Worm (Caenorhabditis elegans) whole organism, late embryonic: ENCODE data around the gene fbxb-20.

Experiments used
- ceh-14 ChIP-seq: sonication (generic microtip); optimal IDR thresholded peaks from 2 replicates; lab custom pipeline; 2016; ENCODE audit warnings: missing genotype, missing genetic modification characterization, missing compliant biosample characterization
- elt-2 ChIP-seq: sonication (generic microtip); optimal IDR thresholded peaks from 2 replicates; lab custom pipeline; 2016; ENCODE audit warnings: missing genetic modification reagents, missing genetic modification characterization, missing compliant biosample characterization
- pax-1 ChIP-seq: fragments of 150-350 bp; optimal IDR thresholded peaks from 2 replicates; lab custom pipeline; 2014; ENCODE audit warnings: missing biosample characterization, missing genetic modification characterization

DNA sequence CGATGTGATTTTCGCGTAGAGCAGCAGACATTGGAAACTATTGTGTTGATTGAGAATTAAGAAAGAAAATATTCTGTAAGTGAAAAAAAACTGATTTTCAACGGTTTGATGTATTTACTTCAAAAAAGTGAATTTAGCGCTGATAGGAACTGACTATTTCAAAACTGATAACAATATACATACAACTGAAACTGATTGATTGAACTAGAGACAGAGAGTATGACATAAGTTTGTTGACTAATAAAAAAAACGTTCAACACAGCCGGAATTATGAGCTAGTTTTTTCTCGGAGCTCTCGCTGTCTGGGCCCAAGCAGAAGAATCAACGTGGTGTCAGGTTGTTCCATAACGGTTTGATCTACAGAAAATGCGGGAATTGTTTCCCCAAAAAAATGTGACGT lies 36.4 kb downstream of the fbxb-20 start, which contains the start of gene fbxa-164:
- TF ChIP-seq ceh-14 (tag; lab: Kevin White, UChicago), result no peak
- TF ChIP-seq elt-2 (tag; lab: Kevin White, UChicago), result no peak
- TF ChIP-seq pax-1, result no peak
